Worm (Caenorhabditis elegans) whole organism, mixed stage, embryonic: ENCODE data around the gene grd-16.

Experiments used
- bed-3 ChIP-seq: fragments of 200-800 bp; sonication (Bioruptor generic); optimal IDR thresholded peaks from 3 replicates; lab custom pipeline; 2018; ENCODE audit warnings: mild to moderate bottlenecking, missing genetic modification characterization, moderate library complexity, missing compliant biosample characterization
- blmp-1 ChIP-seq: fragments of 150-350 bp; optimal IDR thresholded peaks from 2 replicates; lab custom pipeline; 2014; ENCODE audit warnings: missing biosample characterization, missing genetic modification characterization
- ceh-43 ChIP-seq: fragments of 200-800 bp; sonication (Bioruptor generic); optimal IDR thresholded peaks from 2 replicates; lab custom pipeline; 2018; ENCODE audit warnings: mild to moderate bottlenecking, missing genetic modification characterization, moderate library complexity, missing compliant biosample characterization
- ceh-83 ChIP-seq: fragments of 200-800 bp; sonication (Bioruptor generic); optimal IDR thresholded peaks from 2 replicates; lab custom pipeline; 2018; ENCODE audit warnings: mild to moderate bottlenecking, missing genetic modification characterization, missing compliant biosample characterization
- ces-1 ChIP-seq: fragments of 150-350 bp; optimal IDR thresholded peaks from 2 replicates; lab custom pipeline; 2014; ENCODE audit warnings: missing biosample characterization, missing genetic modification reagents, missing genetic modification characterization
- cnd-1 ChIP-seq: fragments of 200-800 bp; sonication (Bioruptor generic); optimal IDR thresholded peaks from 2 replicates; lab custom pipeline; 2018; ENCODE audit warnings: mild to moderate bottlenecking, missing genetic modification characterization, missing compliant biosample characterization
- drap-1 ChIP-seq: fragments of 200-800 bp; sonication (Bioruptor generic); optimal IDR thresholded peaks from 3 replicates; lab custom pipeline; 2018; ENCODE audit warnings: mild to moderate bottlenecking, missing genetic modification characterization, missing compliant biosample characterization
- elt-1 ChIP-seq: sonication (generic microtip); optimal IDR thresholded peaks from 2 replicates; lab custom pipeline; 2017; ENCODE audit warnings: missing genetic modification characterization, mild to moderate bottlenecking, missing compliant biosample characterization, antibody characterized with exemption, moderate library complexity, borderline replicate concordance; ENCODE audit not compliant: insufficient read depth
- elt-3 ChIP-seq: fragments of 150-350 bp; optimal IDR thresholded peaks from 2 replicates; lab custom pipeline; 2014; ENCODE audit warnings: missing biosample characterization, missing genetic modification characterization
- flh-1 ChIP-seq: fragments of 200-800 bp; sonication (Bioruptor generic); optimal IDR thresholded peaks from 2 replicates; lab custom pipeline; 2018; ENCODE audit warnings: mild to moderate bottlenecking, missing genetic modification characterization, moderate library complexity, missing compliant biosample characterization
- ham-2 ChIP-seq: fragments of 200-800 bp; sonication (Bioruptor generic); optimal IDR thresholded peaks from 2 replicates; lab custom pipeline; 2018; ENCODE audit warnings: mild to moderate bottlenecking, missing genetic modification characterization, missing compliant biosample characterization
- hlh-1 ChIP-seq: fragments of 150-350 bp; optimal IDR thresholded peaks from 2 replicates; lab custom pipeline; 2014; ENCODE audit warnings: missing biosample characterization, missing genetic modification reagents, missing genetic modification characterization
- lin-32 ChIP-seq: fragments of 200-800 bp; sonication (Bioruptor generic); optimal IDR thresholded peaks from 2 replicates; lab custom pipeline; 2018; ENCODE audit warnings: mild to moderate bottlenecking, missing genetic modification characterization, missing compliant biosample characterization
- lsy-2 ChIP-seq: fragments of 150-350 bp; optimal IDR thresholded peaks from 2 replicates; lab custom pipeline; 2014; ENCODE audit warnings: missing biosample characterization, missing genetic modification characterization
- mab-5 ChIP-seq: fragments of 150-350 bp; optimal IDR thresholded peaks from 2 replicates; lab custom pipeline; 2014; ENCODE audit warnings: missing biosample characterization, missing genetic modification characterization
- mep-1 ChIP-seq: fragments of 150-350 bp; optimal IDR thresholded peaks from 2 replicates; lab custom pipeline; 2017; ENCODE audit warnings: missing biosample characterization, missing genetic modification reagents, missing genetic modification characterization, inconsistent platforms
- mls-2 ChIP-seq: sonication (generic microtip); optimal IDR thresholded peaks from 2 replicates; lab custom pipeline; 2016; ENCODE audit warnings: mild to moderate bottlenecking, missing genetic modification characterization, moderate library complexity, missing compliant biosample characterization
- nhr-28 ChIP-seq: fragments of 150-350 bp; optimal IDR thresholded peaks from 2 replicates; lab custom pipeline; 2014; ENCODE audit warnings: missing biosample characterization, missing genetic modification characterization
- nhr-76 ChIP-seq: sonication (generic microtip); optimal IDR thresholded peaks from 2 replicates; lab custom pipeline; 2017; ENCODE audit warnings: missing biosample characterization, missing genetic modification characterization
- pha-4 ChIP-seq: fragments of 150-350 bp; optimal IDR thresholded peaks from 2 replicates; lab custom pipeline; 2018; ENCODE audit warnings: missing biosample characterization, missing genetic modification reagents, missing genetic modification characterization
- sem-2 ChIP-seq: fragments of 200-800 bp; sonication (Bioruptor generic); optimal IDR thresholded peaks from 2 replicates; lab custom pipeline; 2018; ENCODE audit warnings: mild to moderate bottlenecking, missing genetic modification characterization, missing compliant biosample characterization
- snpc-4 ChIP-seq: fragments of 150-350 bp; optimal IDR thresholded peaks from 2 replicates; lab custom pipeline; 2014; ENCODE audit warnings: missing biosample characterization, missing genetic modification characterization
- sptf-1 ChIP-seq: sonication (generic microtip); optimal IDR thresholded peaks from 2 replicates; lab custom pipeline; 2017; ENCODE audit warnings: mild to moderate bottlenecking, missing genetic modification characterization, moderate library complexity, missing compliant biosample characterization
- tbx-8 ChIP-seq: fragments of 200-800 bp; sonication (Bioruptor generic); optimal IDR thresholded peaks from 2 replicates; lab custom pipeline; 2018; ENCODE audit warnings: mild to moderate bottlenecking, missing genetic modification characterization, moderate library complexity, missing compliant biosample characterization
- unc-120 ChIP-seq: sonication (generic microtip); optimal IDR thresholded peaks from 2 replicates; lab custom pipeline; 2017; ENCODE audit warnings: missing genetic modification characterization, missing compliant biosample characterization; ENCODE audit not compliant: poor library complexity, severe bottlenecking
- unc-39 ChIP-seq: fragments of 150-350 bp; optimal IDR thresholded peaks from 2 replicates; lab custom pipeline; 2014; ENCODE audit warnings: missing biosample characterization, missing genetic modification characterization
- unc-62 ChIP-seq: fragments of 150-350 bp; optimal IDR thresholded peaks from 2 replicates; lab custom pipeline; 2014; ENCODE audit warnings: missing biosample characterization, missing genetic modification reagents, missing genetic modification characterization
- zip-8 ChIP-seq: fragments of 150-350 bp; optimal IDR thresholded peaks from 2 replicates; lab custom pipeline; 2014; ENCODE audit warnings: missing biosample characterization, missing genetic modification characterization
- ztf-11 ChIP-seq: fragments of 150-350 bp; optimal IDR thresholded peaks from 2 replicates; lab custom pipeline; 2014; ENCODE audit warnings: missing biosample characterization, missing genetic modification characterization

The grd-16 gene

ce11 chrIV:2464156-2464555, 12.3 kb upstream of the grd-16 start, which contains the start of gene ilys-3:
Gene ilys-3 (plus strand): TSS chrIV:2464456.
- no peak for TF ChIP-seq nhr-28 (tag; lab: Kevin White, UChicago)
- no peak for TF ChIP-seq hlh-1
- no peak for TF ChIP-seq mep-1 (tag; lab: Kevin White, UChicago)
- no peak for TF ChIP-seq sem-2 (GFP tag; lab: Kevin White, UChicago)
- TF ChIP-seq mls-2 (tag; lab: Kevin White, UChicago) = no peak
- no peak for TF ChIP-seq lsy-2 (tag; lab: Kevin White, UChicago)
- TF ChIP-seq nhr-76 (tag; lab: Kevin White, UChicago) = no peak
- TF ChIP-seq unc-39 = no peak
- TF ChIP-seq ztf-11 (tag; lab: Kevin White, UChicago) = no peak
- TF ChIP-seq zip-8 (tag; lab: Kevin White, UChicago) = no peak
- no peak for TF ChIP-seq elt-3 (tag; lab: Kevin White, UChicago)
- no peak for TF ChIP-seq cnd-1
- no peak for TF ChIP-seq unc-120 (tag; lab: Kevin White, UChicago)
- no peak for TF ChIP-seq blmp-1
- no peak for TF ChIP-seq bed-3 (GFP tag; lab: Kevin White, UChicago)

ce11 chrIV:2466249-2466648, 10.2 kb upstream of the grd-16 start:
- TF ChIP-seq ztf-11 (tag; lab: Kevin White, UChicago) (no peak), hlh-1 (no peak)

ce11 chrIV:2467378-2467777, 9.1 kb upstream of the grd-16 start, which contains the start of gene ilys-2:
Gene ilys-2 (plus strand): TSS chrIV:2467678.
- TF ChIP-seq unc-62 = no peak

- TF ChIP-seq sptf-1 (tag; lab: Kevin White, UChicago) (no peak), ceh-43 (GFP tag; lab: Kevin White, UChicago) (no peak), blmp-1 (no peak), mab-5 (tag; lab: Kevin White, UChicago) (no peak), elt-1 (tag; lab: Kevin White, UChicago) (no peak), pha-4 (tag; lab: Kevin White, UChicago) (no peak), unc-39 (no peak), cnd-1 (no peak), ces-1 (no peak)
These were observed 6.4 kb upstream of the grd-16 start, which contains the start of gene ilys-1 for ce11 chrIV:2470114-2470513. Gene ilys-1 (plus strand): TSS chrIV:2470414.

ce11 chrIV:2481955-2482354, 5.5 kb downstream of the grd-16 start, which contains the start of gene Y69A2AL.2:
Gene Y69A2AL.2 (plus strand): TSS chrIV:2482255.
- no peak for TF ChIP-seq drap-1
- no peak for TF ChIP-seq mls-2 (tag; lab: Kevin White, UChicago)
- no peak for TF ChIP-seq snpc-4 (tag; lab: Kevin White, UChicago)
- TF ChIP-seq tbx-8 (GFP tag; lab: Kevin White, UChicago) = no peak
- no peak for TF ChIP-seq flh-1

ce11 chrIV:2488520-2488919, 12.0 kb downstream of the grd-16 start, which contains the start of gene Y69A2AR.19:
Gene Y69A2AR.19 (plus strand): TSS chrIV:2488820.
- TF ChIP-seq zip-8 (tag; lab: Kevin White, UChicago) (no peak), mep-1 (tag; lab: Kevin White, UChicago) (no peak), ham-2 (no peak), nhr-28 (tag; lab: Kevin White, UChicago) (no peak), sem-2 (GFP tag; lab: Kevin White, UChicago) (no peak), ces-1 (no peak), pha-4 (tag; lab: Kevin White, UChicago) (no peak), elt-3 (tag; lab: Kevin White, UChicago) (no peak), lin-32 (GFP tag; lab: Kevin White, UChicago) (no peak), tbx-8 (GFP tag; lab: Kevin White, UChicago) (no peak), drap-1 (no peak), mls-2 (tag; lab: Kevin White, UChicago) (no peak), ztf-11 (tag; lab: Kevin White, UChicago) (no peak), mab-5 (tag; lab: Kevin White, UChicago) (no peak), blmp-1 (no peak), nhr-76 (tag; lab: Kevin White, UChicago) (no peak), ceh-83 (GFP tag; lab: Kevin White, UChicago) (no peak)
- TF ChIP-seq, all 35 proteins: peak for 0
